Fruit fly (Drosophila melanogaster): Measurements from ENCODE around the gene CG6462.

Gene CG6462

dm6 chr3L:6054803-6055202 is 17.9 kb downstream of the CG6462 start, which contains the start of gene tant (continued):
- TF ChIP-seq CG7928 (GFP tag; optimal IDR thresholded peaks at IDR 0.05), result no peak
- no peak for TF ChIP-seq Usf (GFP tag; optimal IDR thresholded peaks at IDR 0.05)
- TF ChIP-seq p53 (GFP tag; optimal IDR thresholded peaks at IDR 0.05), result peak; percentile 19
- TF ChIP-seq CG11695 (GFP tag; IDR thresholded peaks at IDR 0.05), result no peak
- no peak for TF ChIP-seq CG16863 (GFP tag; optimal IDR thresholded peaks at IDR 0.05)
- TF ChIP-seq chn (GFP tag; optimal IDR thresholded peaks at IDR 0.05), result no peak
- no peak for TF ChIP-seq HLHmδ (GFP tag; optimal IDR thresholded peaks at IDR 0.05)
- TF ChIP-seq CG2202 (tag; optimal IDR thresholded peaks at IDR 0.05), result no peak
- no peak for TF ChIP-seq CG3065 (GFP tag; optimal IDR thresholded peaks at IDR 0.05)
- no peak for TF ChIP-seq CG8944 (GFP tag; optimal IDR thresholded peaks at IDR 0.05)
- no peak for TF ChIP-seq bowl (GFP tag; IDR thresholded peaks at IDR 0.05)
- peak in 1 of 2 experiments; percentile 41 for TF ChIP-seq crp (GFP tag; optimal IDR thresholded peaks at IDR 0.05)
- peak; percentile 15 for TF ChIP-seq Jarid2 (GFP tag; optimal IDR thresholded peaks at IDR 0.05)
- no peak for TF ChIP-seq cwo (GFP tag; optimal IDR thresholded peaks at IDR 0.05)
- no peak for TF ChIP-seq vvl (GFP tag; IDR thresholded peaks at IDR 0.05)
- no peak for TF ChIP-seq YL-1 (GFP tag; optimal IDR thresholded peaks at IDR 0.05)
- TF ChIP-seq CG11504 (tag; optimal IDR thresholded peaks at IDR 0.05), result peak; percentile 43
- TF ChIP-seq CG10147 (GFP tag; optimal IDR thresholded peaks at IDR 0.05), result no peak
- no peak for TF ChIP-seq CG12104 (GFP tag; optimal IDR thresholded peaks at IDR 0.05)
- TF ChIP-seq Dfd (GFP tag; optimal IDR thresholded peaks at IDR 0.05), result no peak
- no peak for TF ChIP-seq CG7987 (GFP tag; optimal IDR thresholded peaks at IDR 0.05)
- TF ChIP-seq Adf1 (GFP tag; IDR thresholded peaks at IDR 0.05), result no peak
- TF ChIP-seq Side (GFP tag; optimal IDR thresholded peaks at IDR 0.05), result peak; percentile 8
- TF ChIP-seq ara (GFP tag; IDR thresholded peaks at IDR 0.05), result no peak
- TF ChIP-seq yki (optimal IDR thresholded peaks at IDR 0.05), result peak; percentile 55
- TF ChIP-seq CG10654 (GFP tag; optimal IDR thresholded peaks at IDR 0.05), result no peak
- no peak for TF ChIP-seq Nf-YA (GFP tag; IDR thresholded peaks at IDR 0.05)
- peak; percentile 96 for TF ChIP-seq Ets65A (GFP tag)
- TF ChIP-seq CG14965 (GFP tag; optimal IDR thresholded peaks at IDR 0.05; ENCODE audit: borderline replicate concordance), result no peak
- TF ChIP-seq knrl (GFP tag; IDR thresholded peaks at IDR 0.05; ENCODE audit: partially characterized antibody), result peak; percentile 97
- no peak for TF ChIP-seq cato (GFP tag; optimal IDR thresholded peaks at IDR 0.05; ENCODE audit: borderline replicate concordance)
- no peak for TF ChIP-seq CG10431 (GFP tag; optimal IDR thresholded peaks at IDR 0.05)
- no peak for TF ChIP-seq ftz-f1 (GFP tag; optimal IDR thresholded peaks at IDR 0.05)
- TF ChIP-seq Sry-β (GFP tag; optimal IDR thresholded peaks at IDR 0.05), result no peak
- TF ChIP-seq CG5953 (GFP tag; IDR thresholded peaks at IDR 0.05), result no peak
- no peak for TF ChIP-seq CG15479 (GFP tag; optimal IDR thresholded peaks at IDR 0.05)
- TF ChIP-seq CG16815 (GFP tag; optimal IDR thresholded peaks at IDR 0.05), result no peak
- peak; percentile 6 for TF ChIP-seq CG18764 (GFP tag; optimal IDR thresholded peaks at IDR 0.05)
- TF ChIP-seq Xrp1 (GFP tag; IDR thresholded peaks at IDR 0.05), result no peak
- TF ChIP-seq Camta (GFP tag; optimal IDR thresholded peaks at IDR 0.05), result peak; percentile 41
- TF ChIP-seq Bgb (GFP tag; IDR thresholded peaks at IDR 0.05; ENCODE audit: partially characterized antibody), result peak; percentile 89
- TF ChIP-seq gro (GFP tag; optimal IDR thresholded peaks at IDR 0.05), result no peak
- TF ChIP-seq esg (GFP tag; conservative IDR thresholded peaks at IDR 0.05), result no peak
- TF ChIP-seq maf-S (GFP tag; optimal IDR thresholded peaks at IDR 0.05), result no peak
- TF ChIP-seq Xbp1 (GFP tag; optimal IDR thresholded peaks at IDR 0.05), result peak; percentile 11
- TF ChIP-seq dmrt99B (tag; optimal IDR thresholded peaks at IDR 0.05), result no peak
- no peak for TF ChIP-seq NC2α (GFP tag; optimal IDR thresholded peaks at IDR 0.05)
- TF ChIP-seq Ada2b (GFP tag; IDR thresholded peaks at IDR 0.05), result no peak
- peak; percentile 24 for TF ChIP-seq CG12391 (tag; optimal IDR thresholded peaks at IDR 0.05)
- no peak for TF ChIP-seq CG33557 (GFP tag; optimal IDR thresholded peaks at IDR 0.05)
- no peak for TF ChIP-seq Sox100B (GFP tag; optimal IDR thresholded peaks at IDR 0.05)
- peak; percentile 12 for TF ChIP-seq CG10979 (tag; optimal IDR thresholded peaks at IDR 0.05)
